Worm (Caenorhabditis elegans) whole organism, early embryonic: ENCODE data around the gene F14D2.14.

Source experiments
- ceh-36 ChIP-seq: sonication (generic microtip); optimal IDR thresholded peaks from 2 replicates; lab custom pipeline; 2016; ENCODE audit warnings: missing genetic modification characterization, inconsistent platforms, missing compliant biosample characterization
- ets-7 ChIP-seq: sonication (generic microtip); optimal IDR thresholded peaks from 2 replicates; lab custom pipeline; 2016; ENCODE audit warnings: missing genotype, missing genetic modification characterization, missing compliant biosample characterization
- flt-1 ChIP-seq: fragments of 200-800 bp; sonication (Bioruptor generic); IDR thresholded peaks from 2 replicates; pipeline ENCODE4 v1.3.6; 2022; ENCODE audit warnings: missing genetic modification characterization, missing compliant biosample characterization
- hmbx-1 ChIP-seq: sonication (generic microtip); optimal IDR thresholded peaks from 2 replicates; lab custom pipeline; 2016; ENCODE audit warnings: mild to moderate bottlenecking, missing genetic modification characterization, missing compliant biosample characterization
- tbx-11 ChIP-seq: fragments of 200-800 bp; sonication (Bioruptor generic); IDR thresholded peaks from 2 replicates; pipeline ENCODE4 v1.3.6; 2022; ENCODE audit warnings: missing genetic modification characterization, missing compliant biosample characterization
- tra-4 ChIP-seq: sonication (generic microtip); optimal IDR thresholded peaks from 2 replicates; lab custom pipeline; 2017; ENCODE audit warnings: missing genetic modification characterization, missing compliant biosample characterization

ce11 chrII:3349820-3350291, 2.1 kb upstream of the F14D2.14 start, which contains the start of gene F14D2.8:
- TF ChIP-seq ets-7 (tag; lab: Kevin White, UChicago), result no peak
- TF ChIP-seq flt-1 (GFP tag; lab: Robert Waterston, UW), result no peak
- TF ChIP-seq tbx-11 (GFP tag; lab: Robert Waterston, UW), result no peak
- no peak for TF ChIP-seq hmbx-1 (tag; lab: Kevin White, UChicago)
- no peak for TF ChIP-seq ceh-36 (tag; lab: Kevin White, UChicago)
- TF ChIP-seq tra-4 (tag; lab: Kevin White, UChicago), result no peak
